Fruit fly (Drosophila melanogaster): ENCODE measurements around the gene HLH4C.

Gene HLH4C

dm6 chrX:4684444-4684924 is 37.3 kb upstream of the HLH4C start (continued):
- TF ChIP-seq Met (GFP tag; optimal IDR thresholded peaks at IDR 0.05) (peak; percentile 86), CG6792 (GFP tag; optimal IDR thresholded peaks at IDR 0.05) (peak; percentile 80), CG10669 (GFP tag; optimal IDR thresholded peaks at IDR 0.05) (peak; percentile 72), svp (GFP tag) (peak; percentile 95), CG11762 (GFP tag; optimal IDR thresholded peaks at IDR 0.05; ENCODE audit: insufficient read depth) (peak; percentile 8), Sox14 (GFP tag; optimal IDR thresholded peaks at IDR 0.05) (peak; percentile 82), eg (GFP tag; IDR thresholded peaks at IDR 0.05) (peak; percentile 92), Eip78C (GFP tag) (peak; percentile 90), CG3919 (GFP tag; optimal IDR thresholded peaks at IDR 0.05) (peak; percentile 82), vri (GFP tag; optimal IDR thresholded peaks at IDR 0.05) (peak; percentile 99), Hr39 (GFP tag; optimal IDR thresholded peaks at IDR 0.05) (peak; percentile 88), Sox15 (GFP tag; optimal IDR thresholded peaks at IDR 0.05) (peak; percentile 78), achi (GFP tag; optimal IDR thresholded peaks at IDR 0.05) (peak; percentile 72), CG32006 (GFP tag; optimal IDR thresholded peaks at IDR 0.05) (peak; percentile 75), Gug (GFP tag; IDR thresholded peaks at IDR 0.05) (peak; percentile 74), CG11902 (GFP tag; optimal IDR thresholded peaks at IDR 0.05) (peak; percentile 83), CG15336 (GFP tag; IDR thresholded peaks at IDR 0.05) (peak; percentile 73), CG6854 (GFP tag; optimal IDR thresholded peaks at IDR 0.05) (peak; percentile 67), CG6163 (GFP tag; IDR thresholded peaks at IDR 0.05) (peak; percentile 90), Ets21C (GFP tag; optimal IDR thresholded peaks at IDR 0.05) (peak; percentile 82), CG8319 (GFP tag; optimal IDR thresholded peaks at IDR 0.05) (peak; percentile 73), salr (GFP tag; optimal IDR thresholded peaks at IDR 0.05) (peak; percentile 32 to 47), Smox (GFP tag; optimal IDR thresholded peaks at IDR 0.05) (peak; percentile 87)

- peak; percentile 64 for TF ChIP-seq topi (GFP tag; optimal IDR thresholded peaks at IDR 0.05)
- peak; percentile 53 for TF ChIP-seq Sox14 (GFP tag; optimal IDR thresholded peaks at IDR 0.05)
- TF ChIP-seq dsx (GFP tag; optimal IDR thresholded peaks at IDR 0.05; ENCODE audit: poor library complexity, severe bottlenecking) = no peak
- peak; percentile 71 for TF ChIP-seq eg (GFP tag; IDR thresholded peaks at IDR 0.05)
- TF ChIP-seq CG32006 (GFP tag; optimal IDR thresholded peaks at IDR 0.05) = peak; percentile 67
- peak; percentile 32 for TF ChIP-seq dac (GFP tag; optimal IDR thresholded peaks at IDR 0.05)
- peak; percentile 75 for TF ChIP-seq esn (GFP tag; optimal IDR thresholded peaks at IDR 0.05)
- TF ChIP-seq CG6276 (GFP tag; optimal IDR thresholded peaks at IDR 0.05) = peak; percentile 55
- peak; percentile 90 for TF ChIP-seq Eip78C (GFP tag)
- TF ChIP-seq ss (GFP tag; optimal IDR thresholded peaks at IDR 0.05) = peak in 1 of 2 experiments; percentile 32
- TF ChIP-seq fd85E (GFP tag; optimal IDR thresholded peaks at IDR 0.05) = no peak
- TF ChIP-seq spab (GFP tag; optimal IDR thresholded peaks at IDR 0.05) = no peak
- TF ChIP-seq CG6792 (GFP tag; optimal IDR thresholded peaks at IDR 0.05) = peak; percentile 53
- peak; percentile 62 for TF ChIP-seq Met (GFP tag; optimal IDR thresholded peaks at IDR 0.05)
- TF ChIP-seq CG11294 (GFP tag; IDR thresholded peaks at IDR 0.05) = no peak
- no peak for TF ChIP-seq Blimp-1 (GFP tag; optimal IDR thresholded peaks at IDR 0.05)
- peak; percentile 31 for TF ChIP-seq CG4318 (GFP tag; optimal IDR thresholded peaks at IDR 0.05)
- TF ChIP-seq vri (GFP tag; optimal IDR thresholded peaks at IDR 0.05) = peak; percentile 29
- TF ChIP-seq CG8319 (GFP tag; optimal IDR thresholded peaks at IDR 0.05) = peak; percentile 37
- peak; percentile 46 for TF ChIP-seq CG3032 (tag; optimal IDR thresholded peaks at IDR 0.05)
- peak; percentile 41 for TF ChIP-seq CG11762 (GFP tag; optimal IDR thresholded peaks at IDR 0.05; ENCODE audit: insufficient read depth)
- peak; percentile 81 for TF ChIP-seq svp (GFP tag)
- TF ChIP-seq CG16779 (tag; optimal IDR thresholded peaks at IDR 0.05) = no peak
- TF ChIP-seq CG6163 (GFP tag; IDR thresholded peaks at IDR 0.05) = peak; percentile 64; the same call in 2 of the 3 replicates
- TF ChIP-seq salr (GFP tag; optimal IDR thresholded peaks at IDR 0.05) = peak in 1 of 2 experiments; percentile 57
- peak; percentile 69 for TF ChIP-seq pdm3 (GFP tag; optimal IDR thresholded peaks at IDR 0.05)
- peak; percentile 43 for TF ChIP-seq Ets21C (GFP tag; optimal IDR thresholded peaks at IDR 0.05)
- TF ChIP-seq Hr4 (GFP tag; optimal IDR thresholded peaks at IDR 0.05) = peak; percentile 64
- TF ChIP-seq Hr39 (GFP tag; optimal IDR thresholded peaks at IDR 0.05) = peak; percentile 67
- TF ChIP-seq CG34406 (GFP tag; optimal IDR thresholded peaks at IDR 0.05) = peak; percentile 46
- peak; percentile 43 for TF ChIP-seq CG8632 (GFP tag; optimal IDR thresholded peaks at IDR 0.05)
- TF ChIP-seq Ets96B (tag; optimal IDR thresholded peaks at IDR 0.05) = peak; percentile 38
- TF ChIP-seq CG7368 (GFP tag; optimal IDR thresholded peaks at IDR 0.05) = no peak
- peak; percentile 62 for TF ChIP-seq OdsH (GFP tag; optimal IDR thresholded peaks at IDR 0.05)
- peak; percentile 78 for TF ChIP-seq CG15336 (GFP tag; IDR thresholded peaks at IDR 0.05)
- TF ChIP-seq Eip75B (GFP tag; optimal IDR thresholded peaks at IDR 0.05) = peak; percentile 44
- TF ChIP-seq Eip93F (GFP tag; optimal IDR thresholded peaks at IDR 0.05) = no peak
- peak; percentile 67 for TF ChIP-seq Gug (GFP tag; IDR thresholded peaks at IDR 0.05)
- no peak for TF ChIP-seq Hr38 (GFP tag; optimal IDR thresholded peaks at IDR 0.05)
Observed at dm6 chrX:4679813-4680381, 32.7 kb upstream of the HLH4C start.

Measured in whole organism, prepupa.